Worm (Caenorhabditis elegans): Measurements from ENCODE around the gene rbr-2.

Gene rbr-2

DNA sequence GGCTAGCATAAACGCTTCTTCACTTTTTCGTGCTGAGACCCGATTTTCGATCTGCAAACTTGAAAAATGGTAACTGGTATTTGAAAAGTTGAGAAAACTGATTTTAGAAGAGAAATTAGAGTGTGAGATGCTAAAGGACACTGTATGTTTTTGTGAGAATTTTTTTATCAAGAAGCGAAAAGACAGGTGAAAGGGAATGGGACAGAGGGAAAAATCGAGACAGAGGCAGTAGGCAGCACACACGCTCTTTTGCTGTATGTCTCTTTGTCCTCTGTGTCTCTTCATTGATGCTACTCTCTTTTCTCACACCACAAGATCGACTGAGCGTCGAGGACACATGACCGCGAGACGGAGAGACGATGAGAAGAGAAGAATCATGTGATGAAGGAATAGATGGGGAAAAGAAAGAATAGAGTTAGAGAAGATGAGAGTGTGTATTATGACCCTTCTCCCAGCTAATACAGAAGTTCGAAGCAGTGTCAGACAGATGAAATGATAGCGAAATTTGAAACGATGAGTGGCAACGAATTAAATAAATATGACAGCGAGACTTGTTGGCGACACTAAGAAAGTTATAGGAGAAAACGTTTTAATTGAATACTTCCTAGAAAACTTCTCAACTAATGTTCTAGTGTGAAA, 16.1 kb downstream of the rbr-2 start, which contains the start of gene lgg-2:
lgg-2 (minus strand) TSS at position 51 of the 639 bp plus-strand sequence.
- TF ChIP-seq nhr-12 (tag; optimal IDR thresholded peaks at IDR 0.05), result peak; percentile 53
- peak; percentile 49 for TF ChIP-seq ztf-11 (tag; optimal IDR thresholded peaks at IDR 0.05)
- peak; percentile 45 for TF ChIP-seq blmp-1 (tag; optimal IDR thresholded peaks at IDR 0.05)
- TF ChIP-seq ceh-39 (tag; optimal IDR thresholded peaks at IDR 0.05), result peak; percentile 82
- TF ChIP-seq mep-1 (tag; optimal IDR thresholded peaks at IDR 0.05), result peak; percentile 68
- peak; percentile 46 for TF ChIP-seq lsy-2 (tag; optimal IDR thresholded peaks at IDR 0.05)
- TF ChIP-seq ham-2 (GFP tag; optimal IDR thresholded peaks at IDR 0.05), result peak; percentile 76
- peak; percentile 27 for TF ChIP-seq lin-32 (GFP tag; optimal IDR thresholded peaks at IDR 0.05)
- TF ChIP-seq unc-120 (tag; optimal IDR thresholded peaks at IDR 0.05; ENCODE audit: poor library complexity, severe bottlenecking), result peak; percentile 74
- no peak for TF ChIP-seq sem-2 (GFP tag; optimal IDR thresholded peaks at IDR 0.05)
- TF ChIP-seq M03D4.4 (tag; optimal IDR thresholded peaks at IDR 0.05), result no peak
- TF ChIP-seq hlh-1 (tag; optimal IDR thresholded peaks at IDR 0.05), result peak; percentile 85
- TF ChIP-seq unc-62 (GFP tag; optimal IDR thresholded peaks at IDR 0.05), result peak; percentile 86
- TF ChIP-seq snpc-4 (tag; optimal IDR thresholded peaks at IDR 0.05), result no peak
- TF ChIP-seq zip-8 (tag; optimal IDR thresholded peaks at IDR 0.05), result no peak
- TF ChIP-seq elt-1 (tag; optimal IDR thresholded peaks at IDR 0.05; ENCODE audit: borderline replicate concordance, insufficient read depth), result peak; percentile 21
- TF ChIP-seq ceh-43 (GFP tag; optimal IDR thresholded peaks at IDR 0.05), result no peak
- peak; percentile 35 for TF ChIP-seq mls-2 (tag; optimal IDR thresholded peaks at IDR 0.05)
- TF ChIP-seq mab-5 (tag; optimal IDR thresholded peaks at IDR 0.05), result no peak
- peak; percentile 20 for TF ChIP-seq drap-1 (GFP tag; optimal IDR thresholded peaks at IDR 0.05)
- peak; percentile 55 for TF ChIP-seq nhr-237 (tag; optimal IDR thresholded peaks at IDR 0.05)
- TF ChIP-seq tbx-8 (GFP tag; optimal IDR thresholded peaks at IDR 0.05), result no peak
- no peak for TF ChIP-seq nhr-28 (tag; optimal IDR thresholded peaks at IDR 0.05)
- peak; percentile 50 for TF ChIP-seq cnd-1 (tag; optimal IDR thresholded peaks at IDR 0.05)
- TF ChIP-seq pha-4 (tag; optimal IDR thresholded peaks at IDR 0.05), result peak; percentile 45
- no peak for TF ChIP-seq flh-1 (GFP tag; optimal IDR thresholded peaks at IDR 0.05)
- no peak for TF ChIP-seq nhr-76 (tag; optimal IDR thresholded peaks at IDR 0.05)
- peak; percentile 70 for TF ChIP-seq ces-1 (GFP tag; optimal IDR thresholded peaks at IDR 0.05)

DNA sequence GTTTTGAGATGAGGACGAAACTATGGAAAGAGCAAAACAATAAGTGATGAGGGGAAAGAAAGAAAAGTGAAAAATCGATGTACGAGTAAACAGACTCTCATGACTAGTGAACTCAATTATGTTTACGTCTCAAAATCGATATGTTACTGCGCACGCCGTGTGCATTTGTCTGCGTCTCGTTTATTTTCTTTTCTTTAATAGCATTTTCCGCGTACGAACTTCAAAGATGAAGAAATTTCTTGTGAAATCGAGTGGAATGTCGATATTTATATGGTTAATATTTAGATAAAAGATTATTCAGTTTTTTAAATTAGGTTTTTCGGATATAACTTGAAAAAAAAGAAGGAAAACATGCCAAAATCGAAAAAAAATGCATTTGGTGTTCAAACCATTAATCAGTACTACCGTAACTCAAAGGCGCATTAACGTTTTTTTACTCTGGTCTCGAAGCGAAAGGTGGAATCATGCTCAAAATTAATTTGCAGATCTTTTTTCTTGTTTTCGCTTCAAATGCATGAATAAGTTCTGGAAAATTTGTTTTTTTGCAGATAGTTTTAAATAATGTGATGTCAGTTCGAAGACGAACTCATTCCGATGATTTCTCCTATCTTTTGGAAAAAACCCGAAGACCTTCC, 17.2 kb downstream of the rbr-2 start, which contains the start of gene fic-1:
fic-1 (plus strand) TSS at position 549 of the 635 bp plus-strand sequence.
- TF ChIP-seq tbx-8 (GFP tag; optimal IDR thresholded peaks at IDR 0.05) (no peak), unc-120 (tag; optimal IDR thresholded peaks at IDR 0.05; ENCODE audit: poor library complexity, severe bottlenecking) (no peak), sem-2 (GFP tag; optimal IDR thresholded peaks at IDR 0.05) (no peak), mls-2 (tag; optimal IDR thresholded peaks at IDR 0.05) (no peak), ceh-43 (GFP tag; optimal IDR thresholded peaks at IDR 0.05) (no peak), ztf-11 (tag; optimal IDR thresholded peaks at IDR 0.05) (no peak), pha-4 (tag; optimal IDR thresholded peaks at IDR 0.05) (no peak), hlh-1 (tag; optimal IDR thresholded peaks at IDR 0.05) (no peak), sptf-1 (tag; optimal IDR thresholded peaks at IDR 0.05) (no peak), lsy-2 (tag; optimal IDR thresholded peaks at IDR 0.05) (peak; percentile 0), mab-5 (tag; optimal IDR thresholded peaks at IDR 0.05) (no peak), nhr-12 (tag; optimal IDR thresholded peaks at IDR 0.05) (no peak), nhr-28 (tag; optimal IDR thresholded peaks at IDR 0.05) (no peak), nhr-2 (tag; optimal IDR thresholded peaks at IDR 0.05) (no peak), zip-8 (tag; optimal IDR thresholded peaks at IDR 0.05) (no peak), ceh-83 (GFP tag; optimal IDR thresholded peaks at IDR 0.05) (no peak), elt-3 (tag; optimal IDR thresholded peaks at IDR 0.05) (no peak), blmp-1 (tag; optimal IDR thresholded peaks at IDR 0.05) (no peak), mep-1 (tag; optimal IDR thresholded peaks at IDR 0.05) (peak; percentile 54), ceh-39 (tag; optimal IDR thresholded peaks at IDR 0.05) (peak; percentile 5), drap-1 (GFP tag; optimal IDR thresholded peaks at IDR 0.05) (no peak), lin-32 (GFP tag; optimal IDR thresholded peaks at IDR 0.05) (no peak), nhr-237 (tag; optimal IDR thresholded peaks at IDR 0.05) (peak; percentile 56), nhr-76 (tag; optimal IDR thresholded peaks at IDR 0.05) (no peak), ham-2 (GFP tag; optimal IDR thresholded peaks at IDR 0.05) (no peak), bed-3 (GFP tag; optimal IDR thresholded peaks at IDR 0.05) (no peak), lin-13 (tag; optimal IDR thresholded peaks at IDR 0.05) (no peak), ces-1 (GFP tag; optimal IDR thresholded peaks at IDR 0.05) (peak; percentile 100), unc-62 (GFP tag; optimal IDR thresholded peaks at IDR 0.05) (no peak), snpc-4 (tag; optimal IDR thresholded peaks at IDR 0.05) (no peak)

All from whole organism, mixed stage, embryonic.